Fruit fly (Drosophila melanogaster) whole organism: ENCODE results near the gene Hsp22.

ENCODE experiments used
- CG8478 ChIP-seq: fragments of >200 bp; optimal IDR thresholded peaks from 2 replicates; lab custom pipeline; 2018; ENCODE audit warnings: inconsistent platforms
- Dll ChIP-seq: fragments of >200 bp; optimal IDR thresholded peaks from 2 replicates; lab custom pipeline; 2017
- EcR ChIP-seq, 2 experiments: fragments of >200 bp; optimal IDR thresholded peaks; 2 replicates each; lab custom pipeline; 2017; ENCODE audit warnings: missing biosample characterization in 2 of 2, missing genetic modification characterization in 2 of 2, missing genetic modification reagents in 2 of 2
- pan ChIP-seq: fragments of >200 bp; optimal IDR thresholded peaks from 2 replicates; lab custom pipeline; 2017
- psq ChIP-seq: fragments of >200 bp; optimal IDR thresholded peaks from 2 replicates; lab custom pipeline; 2017
- usp ChIP-seq: fragments of >200 bp; optimal IDR thresholded peaks from 2 replicates; lab custom pipeline; 2017; ENCODE audit warnings: missing biosample characterization, missing genetic modification characterization, mixed read lengths

DNA sequence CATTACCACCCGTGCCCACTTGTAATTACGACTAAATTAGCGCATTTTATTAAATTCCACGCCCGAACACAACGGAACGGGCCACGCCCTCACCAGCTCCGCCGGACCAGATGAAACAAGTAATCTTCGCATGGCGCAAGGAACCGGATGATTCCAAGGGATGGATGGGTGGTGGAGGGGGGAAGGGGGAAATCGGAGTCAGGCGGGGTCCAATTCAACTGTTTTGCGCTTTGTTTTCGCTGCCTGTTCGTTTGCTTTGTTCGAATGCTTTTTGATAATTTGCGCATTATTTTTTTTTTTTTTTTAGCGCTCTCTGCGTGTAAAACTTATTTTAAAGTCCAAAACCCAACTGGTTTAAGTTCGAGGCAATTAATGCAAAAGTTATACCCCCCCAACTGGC lies 24.0 kb downstream of the Hsp22 start:
- no peak for TF ChIP-seq Dll (lab: Kevin White, UChicago)
- no peak for TF ChIP-seq EcR (GFP tag; optimal IDR thresholded peaks at IDR 0.05; lab: Kevin White, UChicago)
- TF ChIP-seq CG8478 (lab: Kevin White, UChicago) = no peak
- TF ChIP-seq usp (GFP tag; lab: Kevin White, UChicago) = no peak
- no peak for TF ChIP-seq pan
- no peak for TF ChIP-seq psq (lab: Kevin White, UChicago)
